Fruit fly (Drosophila melanogaster) whole organism, embryonic: Measurements from ENCODE around the gene CG44303.

Source experiments
- CG12769 ChIP-seq: fragments of 200-800 bp; sonication (Bioruptor generic); optimal IDR thresholded peaks from 2 replicates; lab custom pipeline; 2019; ENCODE audit warnings: missing biosample characterization, mild to moderate bottlenecking, missing genetic modification characterization, moderate library complexity
- CG2129 ChIP-seq: fragments of 200-800 bp; sonication (Bioruptor generic); IDR thresholded peaks from 2 replicates; pipeline ENCODE4 v1.3.6; 2022; ENCODE audit warnings: missing biosample characterization, missing genetic modification characterization; ENCODE audit not compliant: partially characterized antibody
- HLH4C ChIP-seq: fragments of 200-800 bp; sonication (Bioruptor generic); IDR thresholded peaks from 3 replicates; pipeline ENCODE4 v1.3.6; 2022; ENCODE audit warnings: missing biosample characterization, missing genetic modification characterization; ENCODE audit not compliant: partially characterized antibody
- Spps ChIP-seq: fragments of 200-800 bp; sonication (Bioruptor generic); optimal IDR thresholded peaks from 2 replicates; lab custom pipeline; 2018; ENCODE audit warnings: missing biosample characterization, mild to moderate bottlenecking, missing genetic modification characterization
- mirr ChIP-seq: fragments of 200-800 bp; sonication (Bioruptor generic); optimal IDR thresholded peaks from 3 replicates; lab custom pipeline; 2018; ENCODE audit warnings: missing biosample characterization, mild to moderate bottlenecking, missing genetic modification characterization
- seq ChIP-seq: fragments of 200-800 bp; sonication (Bioruptor generic); IDR thresholded peaks from 2 replicates; pipeline ENCODE4 v1.3.6; 2022; ENCODE audit warnings: missing biosample characterization, missing genetic modification characterization
- slou ChIP-seq: fragments of 200-800 bp; sonication (Bioruptor generic); optimal IDR thresholded peaks from 3 replicates; lab custom pipeline; 2016; ENCODE audit warnings: missing biosample characterization, missing genetic modification characterization

DNA sequence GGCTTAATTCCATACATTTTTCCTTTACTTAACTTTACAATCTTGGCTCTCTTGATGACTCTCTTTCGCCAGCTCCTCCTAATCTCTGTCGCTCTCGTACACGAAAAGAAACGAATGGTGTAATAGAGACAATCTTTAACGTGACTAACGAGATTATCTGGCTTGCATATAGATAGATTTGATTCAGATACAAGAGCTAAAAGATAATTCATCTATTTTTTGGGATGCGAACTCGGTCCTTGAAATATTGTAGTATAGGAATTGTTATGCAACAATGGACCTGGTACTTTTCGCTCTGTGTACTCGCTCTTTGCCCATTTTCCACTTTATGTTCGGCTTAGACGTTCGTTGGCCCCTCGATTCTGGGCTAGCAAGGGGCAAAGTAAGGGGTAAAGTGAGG lies 24.1 kb upstream of the CG44303 start:
- TF ChIP-seq slou (GFP tag; lab: Kevin White, UChicago) (peak; percentile 61), CG12769 (peak; percentile 93), seq (GFP tag; lab: Robert Waterston, UW) (peak; percentile 81), mirr (GFP tag; lab: Kevin White, UChicago) (no peak), HLH4C (GFP tag; lab: Robert Waterston, UW) (no peak), Spps (tag; lab: Kevin White, UChicago) (peak; percentile 60), CG2129 (no peak)
